Comparison of ENCODE assay signal across 4 worm cellular contexts in the genomic region with DNA sequence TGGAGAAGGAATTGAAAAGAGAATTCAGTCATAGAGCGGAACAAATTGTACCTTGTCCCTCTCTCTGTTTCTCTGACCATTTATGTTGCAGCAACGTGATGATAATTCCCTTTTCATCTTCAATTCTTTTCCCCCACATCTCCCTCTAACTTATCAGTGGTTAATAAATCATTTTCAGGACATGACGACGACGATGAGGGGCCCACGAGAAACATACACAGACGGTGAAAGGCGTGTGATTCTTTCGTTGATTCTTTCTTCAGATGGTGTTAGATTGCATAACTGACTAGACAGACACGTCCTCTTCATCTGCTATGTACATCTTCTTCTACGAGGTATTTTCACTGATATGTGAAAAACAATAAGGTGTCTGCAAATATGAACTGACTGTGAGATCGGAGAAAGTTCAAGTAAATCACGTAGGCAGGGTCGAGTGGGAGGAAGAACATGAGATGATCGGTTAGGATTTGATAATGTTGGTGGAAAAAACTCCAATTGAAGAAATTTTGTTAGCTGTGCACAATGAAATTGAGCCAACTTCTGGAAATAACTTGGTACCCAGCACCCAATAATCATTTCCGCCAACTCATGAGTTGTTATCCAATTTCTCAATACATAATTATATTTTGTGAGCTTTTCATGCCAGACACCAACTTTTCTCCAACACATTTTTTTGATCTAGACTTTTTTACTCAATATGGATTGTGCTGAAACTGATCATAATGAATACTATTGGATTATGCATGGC.
TF ChIP-seq lines count a peak whose summit lies in the region.

Gene srh-17, plus strand, starts transcription at position 698 of the 748 bp plus-strand sequence.

TF ChIP-seq in whole organism, L1 larva, 84 proteins besides CTCF, POLR2A, EP300 and RAD21 (continued from another document and continues in another):
- TF ChIP-seq mab-9 (GFP tag; IDR thresholded peaks at IDR 0.05; lab: Robert Waterston, UW) (no peak), ceh-90 (tag; optimal IDR thresholded peaks at IDR 0.05; lab: Kevin White, UChicago) (no peak), unc-30 (tag; optimal IDR thresholded peaks at IDR 0.05; lab: Kevin White, UChicago) (no peak), elt-2 (tag; optimal IDR thresholded peaks at IDR 0.05; lab: Kevin White, UChicago) (no peak), nhr-20 (tag; optimal IDR thresholded peaks at IDR 0.05; lab: Kevin White, UChicago) (peak; percentile 78), nhr-11 (tag; optimal IDR thresholded peaks at IDR 0.05; lab: Kevin White, UChicago) (no peak), Y116A8C.19 (tag; optimal IDR thresholded peaks at IDR 0.05; lab: Kevin White, UChicago; ENCODE audit: borderline replicate concordance) (no peak), ztf-11 (tag; optimal IDR thresholded peaks at IDR 0.05; lab: Kevin White, UChicago) (no peak), mep-1 (tag; optimal IDR thresholded peaks at IDR 0.05; lab: Kevin White, UChicago) (no peak), fkh-10 (GFP tag; optimal IDR thresholded peaks at IDR 0.05; lab: Kevin White, UChicago) (no peak), lsy-2 (tag; optimal IDR thresholded peaks at IDR 0.05; lab: Kevin White, UChicago) (peak in 1 of 2 experiments; percentile 37), xbp-1 (tag; optimal IDR thresholded peaks at IDR 0.05; lab: Kevin White, UChicago) (no peak), ztf-4 (tag; optimal IDR thresholded peaks at IDR 0.05; lab: Kevin White, UChicago) (no peak), dsc-1 (tag; optimal IDR thresholded peaks at IDR 0.05; lab: Kevin White, UChicago) (no peak), C34B4.2 (tag; optimal IDR thresholded peaks at IDR 0.05; lab: Kevin White, UChicago) (no peak), nhr-77 (tag; optimal IDR thresholded peaks at IDR 0.05; lab: Kevin White, UChicago) (no peak), unc-130 (tag; optimal IDR thresholded peaks at IDR 0.05; lab: Kevin White, UChicago) (no peak), jun-1 (tag; optimal IDR thresholded peaks at IDR 0.05; lab: Kevin White, UChicago) (no peak), zag-1 (tag; optimal IDR thresholded peaks at IDR 0.05; lab: Kevin White, UChicago) (no peak), swsn-7 (tag; optimal IDR thresholded peaks at IDR 0.05; lab: Kevin White, UChicago) (no peak), aly-2 (tag; optimal IDR thresholded peaks at IDR 0.05; lab: Kevin White, UChicago) (no peak), lin-14 (GFP tag; optimal IDR thresholded peaks at IDR 0.05; lab: Kevin White, UChicago) (peak; percentile 75), egl-13 (tag; optimal IDR thresholded peaks at IDR 0.05; lab: Kevin White, UChicago) (no peak), ets-5 (GFP tag; IDR thresholded peaks at IDR 0.05; lab: Robert Waterston, UW) (no peak), hlh-4 (tag; optimal IDR thresholded peaks at IDR 0.05; lab: Kevin White, UChicago) (no peak), egl-27 (tag; optimal IDR thresholded peaks at IDR 0.05; lab: Kevin White, UChicago) (no peak), elt-3 (tag; optimal IDR thresholded peaks at IDR 0.05; lab: Kevin White, UChicago) (peak in 5 of 6 experiments; percentile 21 to 95 (median 72)), ceh-88 (GFP tag; IDR thresholded peaks at IDR 0.05; lab: Robert Waterston, UW) (no peak), pax-3 (tag; optimal IDR thresholded peaks at IDR 0.05; lab: Kevin White, UChicago) (no peak), nhr-47 (tag; optimal IDR thresholded peaks at IDR 0.05; lab: Kevin White, UChicago) (peak; percentile 49), mdl-1 (tag; optimal IDR thresholded peaks at IDR 0.05; lab: Kevin White, UChicago) (peak in 1 of 2 experiments; percentile 87), mef-2 (tag; optimal IDR thresholded peaks at IDR 0.05; lab: Kevin White, UChicago) (no peak)

TF ChIP-seq in whole organism, L2 larva, 48 proteins besides CTCF, POLR2A, EP300 and RAD21 (continued from another document):
- TF ChIP-seq R02D3.7 (tag; optimal IDR thresholded peaks at IDR 0.05; lab: Kevin White, UChicago) (no peak), sma-9 (GFP tag; optimal IDR thresholded peaks at IDR 0.05; lab: Kevin White, UChicago) (peak; percentile 92), sma-9 (tag; optimal IDR thresholded peaks at IDR 0.05; lab: Kevin White, UChicago) (no peak), egl-27 (tag; optimal IDR thresholded peaks at IDR 0.05; lab: Kevin White, UChicago) (peak; percentile 29), nhr-25 (tag; optimal IDR thresholded peaks at IDR 0.05; lab: Kevin White, UChicago) (peak; percentile 93), lin-13 (GFP tag; optimal IDR thresholded peaks at IDR 0.05; lab: Kevin White, UChicago) (no peak), mab-5 (tag; optimal IDR thresholded peaks at IDR 0.05; lab: Kevin White, UChicago) (peak; percentile 82), blmp-1 (tag; optimal IDR thresholded peaks at IDR 0.05; lab: Kevin White, UChicago; ENCODE audit: insufficient read depth) (peak; percentile 92), mdl-1 (tag; optimal IDR thresholded peaks at IDR 0.05; lab: Kevin White, UChicago) (peak; percentile 65 to 68)

TF ChIP-seq in whole organism, L3 larva, 47 proteins besides CTCF, POLR2A, EP300 and RAD21 (continued from another document):
- no peak for TF ChIP-seq nhr-237 (tag; optimal IDR thresholded peaks at IDR 0.05; lab: Kevin White, UChicago)
- no peak for TF ChIP-seq ceh-82 (tag; optimal IDR thresholded peaks at IDR 0.05; lab: Kevin White, UChicago)

TF ChIP-seq in whole organism, L4 larva, 104 proteins besides CTCF, POLR2A, EP300 and RAD21 (continued from another document):
- TF ChIP-seq unc-62 (GFP tag; optimal IDR thresholded peaks at IDR 0.05 in 1 of 2; lab: Kevin White, UChicago): peak in 1 of 2 experiments; percentile 72
- TF ChIP-seq unc-62 (tag; optimal IDR thresholded peaks at IDR 0.05; lab: Kevin White, UChicago): no peak
- TF ChIP-seq Y105C5A.15 (GFP tag; IDR thresholded peaks at IDR 0.05; lab: Robert Waterston, UW): no peak
- TF ChIP-seq nhr-6 (tag; optimal IDR thresholded peaks at IDR 0.05; lab: Kevin White, UChicago): peak; percentile 5
- TF ChIP-seq spr-3 (GFP tag; optimal IDR thresholded peaks at IDR 0.05; lab: Kevin White, UChicago): no peak
- TF ChIP-seq skn-1 (tag; optimal IDR thresholded peaks at IDR 0.05; lab: Kevin White, UChicago): no peak
- TF ChIP-seq nhr-237 (tag; optimal IDR thresholded peaks at IDR 0.05; lab: Kevin White, UChicago): no peak
- peak; percentile 71 for TF ChIP-seq nhr-28 (tag; optimal IDR thresholded peaks at IDR 0.05; lab: Kevin White, UChicago)
- TF ChIP-seq lsy-2 (tag; optimal IDR thresholded peaks at IDR 0.05; lab: Kevin White, UChicago): no peak
- peak; percentile 90 for TF ChIP-seq nhr-48 (tag; optimal IDR thresholded peaks at IDR 0.05; lab: Kevin White, UChicago)
- no peak for TF ChIP-seq lin-39 (tag; optimal IDR thresholded peaks at IDR 0.05; lab: Kevin White, UChicago)
- TF ChIP-seq T26A8.4 (GFP tag; IDR thresholded peaks at IDR 0.05; lab: Robert Waterston, UW): no peak
- no peak for TF ChIP-seq ceh-82 (tag; optimal IDR thresholded peaks at IDR 0.05; lab: Kevin White, UChicago)
- no peak for TF ChIP-seq nhr-76 (tag; optimal IDR thresholded peaks at IDR 0.05; lab: Kevin White, UChicago)
- no peak for TF ChIP-seq unc-130 (GFP tag; optimal IDR thresholded peaks at IDR 0.05; lab: Kevin White, UChicago)
- TF ChIP-seq dmd-8 (GFP tag; IDR thresholded peaks at IDR 0.05; lab: Robert Waterston, UW): no peak
- TF ChIP-seq lir-3 (tag; optimal IDR thresholded peaks at IDR 0.05; lab: Kevin White, UChicago): no peak
- peak; percentile 83 to 87 for TF ChIP-seq mdl-1 (tag; optimal IDR thresholded peaks at IDR 0.05; lab: Kevin White, UChicago)
- TF ChIP-seq T20F7.1 (GFP tag; optimal IDR thresholded peaks at IDR 0.05; lab: Kevin White, UChicago): no peak
- no peak for TF ChIP-seq ces-1 (GFP tag; optimal IDR thresholded peaks at IDR 0.05; lab: Kevin White, UChicago)
- TF ChIP-seq tra-1 (GFP tag; IDR thresholded peaks at IDR 0.05; lab: Robert Waterston, UW): no peak
- peak; percentile 49 for TF ChIP-seq dmd-6 (GFP tag; IDR thresholded peaks at IDR 0.05; lab: Robert Waterston, UW)
- TF ChIP-seq ceh-44 (GFP tag; IDR thresholded peaks at IDR 0.05; lab: Robert Waterston, UW): no peak
- no peak for TF ChIP-seq fos-1 (tag; optimal IDR thresholded peaks at IDR 0.05; lab: Kevin White, UChicago)
- TF ChIP-seq egl-43 (GFP tag; IDR thresholded peaks at IDR 0.05; lab: Robert Waterston, UW): no peak
- no peak for TF ChIP-seq egl-27 (tag; optimal IDR thresholded peaks at IDR 0.05; lab: Kevin White, UChicago)
- TF ChIP-seq nhr-42 (GFP tag; IDR thresholded peaks at IDR 0.05; lab: Robert Waterston, UW): no peak
- TF ChIP-seq daf-8 (GFP tag; IDR thresholded peaks at IDR 0.05; lab: Robert Waterston, UW): no peak
- TF ChIP-seq mep-1 (tag; optimal IDR thresholded peaks at IDR 0.05; lab: Kevin White, UChicago): no peak
- no peak for TF ChIP-seq tag-97 (GFP tag; IDR thresholded peaks at IDR 0.05; lab: Robert Waterston, UW)
- TF ChIP-seq aha-1 (tag; lab: Kevin White, UChicago): peak; percentile 92
- no peak for TF ChIP-seq D1046.2 (GFP tag; IDR thresholded peaks at IDR 0.05; lab: Robert Waterston, UW)
- no peak for TF ChIP-seq ama-1 (optimal IDR thresholded peaks at IDR 0.05; lab: Kevin White, UChicago)
- TF ChIP-seq ceh-32 (tag; optimal IDR thresholded peaks at IDR 0.05; lab: Kevin White, UChicago; ENCODE audit: poor library complexity): no peak
- TF ChIP-seq cey-2 (tag; optimal IDR thresholded peaks at IDR 0.05; lab: Kevin White, UChicago; ENCODE audit: borderline replicate concordance, insufficient read depth): peak; percentile 92
- no peak for TF ChIP-seq zip-11 (GFP tag; IDR thresholded peaks at IDR 0.05; lab: Robert Waterston, UW)
- TF ChIP-seq lin-38 (GFP tag; IDR thresholded peaks at IDR 0.05; lab: Robert Waterston, UW): no peak
- TF ChIP-seq F26F4.8 (GFP tag; conservative IDR thresholded peaks at IDR 0.05; lab: Robert Waterston, UW): no peak
- TF ChIP-seq attf-4 (tag; optimal IDR thresholded peaks at IDR 0.05; lab: Kevin White, UChicago): no peak
- TF ChIP-seq lin-1 (GFP tag; IDR thresholded peaks at IDR 0.05; lab: Robert Waterston, UW): no peak
- TF ChIP-seq vab-7 (GFP tag; IDR thresholded peaks at IDR 0.05; lab: Robert Waterston, UW): no peak
- TF ChIP-seq F37D6.2 (tag; optimal IDR thresholded peaks at IDR 0.05; lab: Kevin White, UChicago): no peak
- TF ChIP-seq Y48G9A.11 (GFP tag; IDR thresholded peaks at IDR 0.05; lab: Robert Waterston, UW): no peak
- TF ChIP-seq nhr-111 (GFP tag; optimal IDR thresholded peaks at IDR 0.05; lab: Kevin White, UChicago): no peak
- TF ChIP-seq saeg-2 (GFP tag; IDR thresholded peaks at IDR 0.05; lab: Robert Waterston, UW): no peak
- no peak for TF ChIP-seq ztf-11 (tag; optimal IDR thresholded peaks at IDR 0.05; lab: Kevin White, UChicago)
- peak; percentile 14 for TF ChIP-seq nhr-11 (tag; optimal IDR thresholded peaks at IDR 0.05; lab: Kevin White, UChicago)
- peak; percentile 53 to 76 for TF ChIP-seq hif-1 (tag; optimal IDR thresholded peaks at IDR 0.05; lab: Kevin White, UChicago)
- TF ChIP-seq nhr-102 (tag; optimal IDR thresholded peaks at IDR 0.05; lab: Kevin White, UChicago): no peak
- TF ChIP-seq mxl-2 (GFP tag; conservative IDR thresholded peaks at IDR 0.05; lab: Robert Waterston, UW): no peak
- TF ChIP-seq nhr-10 (tag; optimal IDR thresholded peaks at IDR 0.05; lab: Kevin White, UChicago): no peak
- no peak for TF ChIP-seq ztf-7 (tag; optimal IDR thresholded peaks at IDR 0.05; lab: Kevin White, UChicago)
- no peak for TF ChIP-seq lin-15B (tag; optimal IDR thresholded peaks at IDR 0.05; lab: Kevin White, UChicago)
- peak; percentile 77 for TF ChIP-seq hlh-30 (tag; optimal IDR thresholded peaks at IDR 0.05; lab: Kevin White, UChicago; ENCODE audit: insufficient read depth)
- TF ChIP-seq pha-4 (GFP tag; IDR thresholded peaks at IDR 0.05; lab: Robert Waterston, UW): no peak
- TF ChIP-seq pha-4 (tag; optimal IDR thresholded peaks at IDR 0.05; lab: Kevin White, UChicago): no peak
- TF ChIP-seq lin-29 (GFP tag; IDR thresholded peaks at IDR 0.05; lab: Robert Waterston, UW): no peak
- TF ChIP-seq jun-1 (tag; optimal IDR thresholded peaks at IDR 0.05; lab: Kevin White, UChicago): no peak
- TF ChIP-seq daf-12 (tag; optimal IDR thresholded peaks at IDR 0.05; lab: Kevin White, UChicago): no peak
